Fruit fly (Drosophila melanogaster) whole organism, embryonic: ENCODE results near the gene Lcp65Aa.

ENCODE experiments used
- Awh ChIP-seq: fragments of 200-800 bp; sonication (Bioruptor generic); IDR thresholded peaks from 2 replicates; pipeline ENCODE4, ENCODE4 v1.3.6; 2022; ENCODE audit warnings: missing biosample characterization, missing genetic modification characterization
- CG11696 ChIP-seq: fragments of 200-800 bp; sonication (Bioruptor generic); IDR thresholded peaks from 2 replicates; pipeline ENCODE4 v1.3.6; 2022; ENCODE audit warnings: missing biosample characterization, missing genetic modification characterization
- CG12299 ChIP-seq: fragments of 200-800 bp; sonication (Bioruptor generic); optimal IDR thresholded peaks from 2 replicates; lab custom pipeline; 2018; ENCODE audit warnings: missing biosample characterization, mild to moderate bottlenecking, missing genetic modification characterization
- CG1233 ChIP-seq: fragments of 200-800 bp; sonication (Bioruptor generic); optimal IDR thresholded peaks from 4 replicates; lab custom pipeline; 2018; ENCODE audit warnings: missing biosample characterization, mild to moderate bottlenecking, missing genetic modification characterization
- CG13123 ChIP-seq: fragments of 200-800 bp; sonication (Bioruptor generic); optimal IDR thresholded peaks from 2 replicates; lab custom pipeline; 2016; ENCODE audit warnings: missing biosample characterization, missing genetic modification characterization
- CG14710 ChIP-seq: fragments of 200-800 bp; sonication (Bioruptor generic); optimal IDR thresholded peaks from 3 replicates; lab custom pipeline; 2019; ENCODE audit warnings: missing biosample characterization, mild to moderate bottlenecking, missing genetic modification characterization, moderate library complexity
- CG15479 ChIP-seq: fragments of 200-800 bp; sonication (Bioruptor generic); optimal IDR thresholded peaks from 3 replicates; lab custom pipeline; 2019; ENCODE audit warnings: missing biosample characterization, mild to moderate bottlenecking, missing genetic modification characterization, moderate library complexity
- CG1603 ChIP-seq: fragments of 200-800 bp; sonication (Bioruptor generic); optimal IDR thresholded peaks from 2 replicates; lab custom pipeline; 2019; ENCODE audit warnings: missing biosample characterization, mild to moderate bottlenecking, missing genetic modification characterization, moderate library complexity
- CG17359 ChIP-seq: fragments of 200-800 bp; sonication (Bioruptor generic); optimal IDR thresholded peaks from 3 replicates; lab custom pipeline; 2018; ENCODE audit warnings: missing biosample characterization, mild to moderate bottlenecking, missing genetic modification characterization, moderate library complexity
- CG17912 ChIP-seq: fragments of 200-800 bp; sonication (Bioruptor generic); optimal IDR thresholded peaks from 2 replicates; lab custom pipeline; 2018; ENCODE audit warnings: missing biosample characterization, mild to moderate bottlenecking, missing genetic modification characterization
- CG1792 ChIP-seq: fragments of 200-800 bp; sonication (Bioruptor generic); optimal IDR thresholded peaks from 2 replicates; lab custom pipeline; 2016; ENCODE audit warnings: missing biosample characterization, missing genetic modification characterization
- CG1832 ChIP-seq: fragments of 200-800 bp; sonication (Bioruptor generic); optimal IDR thresholded peaks from 2 replicates; lab custom pipeline; 2017; ENCODE audit warnings: missing biosample characterization, mild to moderate bottlenecking, missing genetic modification characterization, inconsistent platforms
- CG3065 ChIP-seq: fragments of 200-800 bp; sonication (Bioruptor generic); optimal IDR thresholded peaks from 2 replicates; lab custom pipeline; 2016; ENCODE audit warnings: missing biosample characterization, missing genetic modification characterization
- CG31388 ChIP-seq: fragments of 200-800 bp; sonication (Bioruptor generic); optimal IDR thresholded peaks from 2 replicates; lab custom pipeline; 2016; ENCODE audit warnings: missing biosample characterization, missing genetic modification characterization
- CG32772 ChIP-seq: fragments of 200-800 bp; sonication (Bioruptor generic); IDR thresholded peaks from 2 replicates; pipeline ENCODE4 v1.3.6; 2022; ENCODE audit warnings: missing biosample characterization, missing genetic modification characterization
- CG3726 ChIP-seq: fragments of 200-800 bp; sonication (Bioruptor generic); IDR thresholded peaks from 3 replicates; pipeline ENCODE4, ENCODE4 v1.3.6; 2022; ENCODE audit warnings: missing biosample characterization, missing genetic modification characterization
- CG43689 ChIP-seq: fragments of 200-800 bp; sonication (Bioruptor generic); IDR thresholded peaks from 2 replicates; pipeline ENCODE4 v1.3.6; 2022; ENCODE audit warnings: missing biosample characterization, missing genetic modification characterization
- CG4404 ChIP-seq: fragments of 200-800 bp; sonication (Bioruptor generic); IDR thresholded peaks from 2 replicates; pipeline ENCODE4 v1.3.6; 2022; ENCODE audit warnings: missing biosample characterization, missing genetic modification characterization
- CG4617 ChIP-seq: fragments of 200-800 bp; sonication (Bioruptor generic); optimal IDR thresholded peaks from 3 replicates; lab custom pipeline; 2016; ENCODE audit warnings: missing biosample characterization, missing genetic modification characterization, borderline replicate concordance
- CG4820 ChIP-seq: fragments of 200-800 bp; sonication (Bioruptor generic); optimal IDR thresholded peaks from 3 replicates; lab custom pipeline; 2016; ENCODE audit warnings: missing biosample characterization, missing genetic modification characterization
- CG5180 ChIP-seq: fragments of 200-800 bp; sonication (Bioruptor generic); optimal IDR thresholded peaks from 3 replicates; lab custom pipeline; 2017; ENCODE audit warnings: missing biosample characterization, missing genetic modification characterization, mild to moderate bottlenecking, moderate library complexity, missing genetic modification reagents
- CG6272 ChIP-seq: fragments of 200-800 bp; sonication (Bioruptor generic); IDR thresholded peaks from 2 replicates; pipeline ENCODE4 v1.3.6; 2022; ENCODE audit warnings: missing biosample characterization, missing genetic modification characterization
- CG6854 ChIP-seq: fragments of 200-800 bp; sonication (Bioruptor generic); optimal IDR thresholded peaks from 3 replicates; lab custom pipeline; 2017; ENCODE audit warnings: missing biosample characterization, mild to moderate bottlenecking, missing genetic modification characterization
- Dp ChIP-seq: fragments of 200-800 bp; sonication (Bioruptor generic); optimal IDR thresholded peaks from 2 replicates; lab custom pipeline; 2018; ENCODE audit warnings: missing biosample characterization, mild to moderate bottlenecking, missing genetic modification characterization, moderate library complexity
- Mad ChIP-seq: fragments of 200-800 bp; sonication (Bioruptor generic); optimal IDR thresholded peaks from 2 replicates; lab custom pipeline; 2016; ENCODE audit warnings: missing biosample characterization, missing genetic modification characterization
- Mes4 ChIP-seq: fragments of 200-800 bp; sonication (Bioruptor generic); optimal IDR thresholded peaks from 2 replicates; lab custom pipeline; 2016; ENCODE audit warnings: missing biosample characterization, missing genetic modification characterization
- NC2β ChIP-seq: fragments of 200-800 bp; sonication (Bioruptor generic); optimal IDR thresholded peaks from 2 replicates; lab custom pipeline; 2016; ENCODE audit warnings: missing biosample characterization, missing genetic modification characterization
- NfI ChIP-seq: fragments of 200-800 bp; sonication (Bioruptor generic); optimal IDR thresholded peaks from 3 replicates; lab custom pipeline; 2018; ENCODE audit warnings: missing biosample characterization, mild to moderate bottlenecking, missing genetic modification characterization, moderate library complexity
- Rx ChIP-seq: fragments of 200-800 bp; sonication (Bioruptor generic); IDR thresholded peaks from 2 replicates; pipeline ENCODE4 v1.3.6; 2022; ENCODE audit warnings: missing biosample characterization, missing genetic modification characterization
- Six4 ChIP-seq: fragments of 200-800 bp; sonication (Bioruptor generic); optimal IDR thresholded peaks from 2 replicates; lab custom pipeline; 2016; ENCODE audit warnings: missing biosample characterization, missing genetic modification characterization
- Sry-β ChIP-seq: fragments of 200-800 bp; sonication (Bioruptor generic); optimal IDR thresholded peaks from 2 replicates; lab custom pipeline; 2018; ENCODE audit warnings: missing biosample characterization, mild to moderate bottlenecking, missing genetic modification characterization, moderate library complexity
- ap ChIP-seq: fragments of 200-800 bp; sonication (Bioruptor generic); IDR thresholded peaks from 2 replicates; pipeline ENCODE4 v1.3.6; 2022; ENCODE audit warnings: missing biosample characterization, missing genetic modification characterization
- bigmax ChIP-seq: fragments of 200-800 bp; sonication (Bioruptor generic); optimal IDR thresholded peaks from 2 replicates; lab custom pipeline; 2018; ENCODE audit warnings: missing biosample characterization, mild to moderate bottlenecking, missing genetic modification characterization
- caup ChIP-seq: fragments of 200-800 bp; sonication (Bioruptor generic); optimal IDR thresholded peaks from 3 replicates; lab custom pipeline; 2017; ENCODE audit warnings: missing biosample characterization, mild to moderate bottlenecking, missing genetic modification characterization, moderate library complexity; ENCODE audit not compliant: severe bottlenecking
- cg ChIP-seq: fragments of 200-800 bp; sonication (Bioruptor generic); optimal IDR thresholded peaks from 3 replicates; lab custom pipeline; 2019; ENCODE audit warnings: missing biosample characterization, mild to moderate bottlenecking, missing genetic modification characterization, moderate library complexity
- chn ChIP-seq: fragments of 200-800 bp; sonication (Bioruptor generic); optimal IDR thresholded peaks from 2 replicates; lab custom pipeline; 2016; ENCODE audit warnings: missing biosample characterization, missing genetic modification characterization
- dan ChIP-seq: fragments of 200-800 bp; sonication (Bioruptor generic); IDR thresholded peaks from 2 replicates; pipeline ENCODE4 v1.3.6; 2022; ENCODE audit warnings: missing biosample characterization, missing genetic modification characterization
- esg ChIP-seq: fragments of 200-800 bp; sonication (Bioruptor generic); conservative IDR thresholded peaks from 2 replicates; pipeline ENCODE4 v1.3.6; 2022; ENCODE audit warnings: missing biosample characterization, missing genetic modification characterization
- fd3F ChIP-seq: fragments of 200-800 bp; sonication (Bioruptor generic); optimal IDR thresholded peaks from 2 replicates; lab custom pipeline; 2018; ENCODE audit warnings: missing biosample characterization, mild to moderate bottlenecking, missing genetic modification characterization, moderate library complexity
- ftz-f1 ChIP-seq: fragments of 200-800 bp; sonication (Bioruptor generic); optimal IDR thresholded peaks from 2 replicates; lab custom pipeline; 2016; ENCODE audit warnings: missing biosample characterization, missing genetic modification characterization
- lov ChIP-seq, 2 experiments: fragments of 200-800 bp in 1 of 2; fragments of >200 bp in 1 of 2; sonication (Bioruptor generic) in 1 of 2; IDR thresholded peaks in 1 of 2; optimal IDR thresholded peaks in 1 of 2; 2 replicates in 1 of 2; 3 replicates in 1 of 2; pipeline versions ENCODE4 v1.3.6 to Lab custom; 2017 to 2022; ENCODE audit warnings: missing biosample characterization in 1 of 2, missing genetic modification characterization in 1 of 2
- mld ChIP-seq: fragments of 200-800 bp; sonication (Bioruptor generic); IDR thresholded peaks from 3 replicates; pipeline ENCODE4 v1.3.6; 2022; ENCODE audit warnings: missing biosample characterization, missing genetic modification characterization; ENCODE audit not compliant: partially characterized antibody
- nmo ChIP-seq: fragments of 200-800 bp; sonication (Bioruptor generic); optimal IDR thresholded peaks from 2 replicates; lab custom pipeline; 2018; ENCODE audit warnings: missing biosample characterization, mild to moderate bottlenecking, missing genetic modification characterization, moderate library complexity
- pita ChIP-seq: fragments of 200-800 bp; sonication (Bioruptor generic); optimal IDR thresholded peaks from 2 replicates; lab custom pipeline; 2017; ENCODE audit warnings: missing biosample characterization, mild to moderate bottlenecking, missing genetic modification characterization
- sr ChIP-seq: fragments of 200-800 bp; sonication (Bioruptor generic); IDR thresholded peaks from 3 replicates; pipeline ENCODE4 v1.3.6; 2022; ENCODE audit warnings: missing biosample characterization, missing genetic modification characterization
- stwl ChIP-seq: fragments of 200-800 bp; sonication (Bioruptor generic); optimal IDR thresholded peaks from 3 replicates; lab custom pipeline; 2018; ENCODE audit warnings: missing biosample characterization, mild to moderate bottlenecking, missing genetic modification characterization, moderate library complexity
- vfl ChIP-seq: fragments of 200-800 bp; sonication (Bioruptor generic); optimal IDR thresholded peaks from 2 replicates; lab custom pipeline; 2016; ENCODE audit warnings: missing biosample characterization, missing genetic modification characterization

Gene Lcp65Aa

DNA sequence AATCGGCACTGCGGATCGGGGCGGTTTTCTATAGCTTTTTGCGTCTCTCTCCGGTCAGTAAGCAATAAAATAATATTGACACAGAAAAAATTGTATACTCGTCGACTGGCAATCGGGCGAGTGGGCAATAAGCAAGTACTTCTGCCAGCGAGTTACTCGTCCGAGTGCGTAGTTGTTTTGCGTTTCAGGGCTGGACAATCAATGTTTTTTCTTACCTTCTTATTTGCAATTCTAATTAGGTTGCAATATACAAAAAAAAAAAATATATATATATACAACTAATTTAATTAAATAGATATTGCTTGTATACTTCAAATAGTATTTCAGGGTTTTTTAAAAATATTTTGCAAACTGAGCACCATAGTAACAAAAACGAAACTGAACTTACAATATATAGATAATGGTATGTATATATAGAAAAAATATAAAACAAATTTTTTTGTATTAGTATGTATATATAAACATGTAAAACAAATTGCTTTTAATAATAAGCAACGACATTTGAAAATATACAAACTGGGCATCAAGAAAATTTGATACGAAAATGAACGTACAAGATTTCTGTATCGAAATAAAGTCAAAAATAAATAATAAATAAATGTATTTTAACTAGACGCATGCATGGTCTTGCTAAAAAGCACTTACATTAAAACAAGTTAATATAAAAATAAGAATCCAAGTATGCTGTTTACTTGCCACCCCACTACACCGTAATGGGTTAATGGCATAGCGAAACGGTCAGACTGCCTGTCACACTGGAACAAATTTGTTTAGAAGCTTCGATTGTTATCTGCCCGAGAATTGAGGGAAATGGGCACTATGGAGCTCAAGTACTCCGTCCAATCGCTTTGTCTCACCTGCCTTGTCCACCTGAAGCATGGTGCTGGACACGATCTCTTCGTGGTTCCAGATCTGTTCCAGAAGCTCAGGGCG is 38.2 kb downstream of the Lcp65Aa start, which contains the start of the genes D19A and CG7386 (continued):
- TF ChIP-seq nmo (GFP tag; lab: Kevin White, UChicago), result peak; percentile 21
- TF ChIP-seq dan, result no peak
- TF ChIP-seq CG6854 (GFP tag; lab: Kevin White, UChicago), result no peak
- no peak for TF ChIP-seq CG4404
- TF ChIP-seq sr (GFP tag; lab: Robert Waterston, UW), result 0 out of 3 replicates have a peak, but pooled peaks have one; percentile 8
- TF ChIP-seq pita, result no peak
- no peak for TF ChIP-seq CG17912
- TF ChIP-seq chn (GFP tag; lab: Kevin White, UChicago), result peak; percentile 64
- TF ChIP-seq CG1792 (GFP tag; lab: Kevin White, UChicago), result peak; percentile 16
- no peak for TF ChIP-seq Dp
- TF ChIP-seq Rx (GFP tag; lab: Robert Waterston, UW), result peak; percentile 44; the same call in 1 of the 2 replicates
- TF ChIP-seq vfl (GFP tag; lab: Kevin White, UChicago), result peak; percentile 18
- peak; percentile 7 for TF ChIP-seq CG4617 (GFP tag; lab: Kevin White, UChicago)
- peak; percentile 62 for TF ChIP-seq stwl
- TF ChIP-seq CG3065 (GFP tag; lab: Kevin White, UChicago), result no peak
- TF ChIP-seq Mes4 (GFP tag; lab: Kevin White, UChicago), result no peak
- TF ChIP-seq esg (GFP tag; lab: Robert Waterston, UW), result no peak; the same call in none of the 2 replicates
- no peak for TF ChIP-seq Six4 (GFP tag; lab: Kevin White, UChicago)
- no peak for TF ChIP-seq bigmax (GFP tag; lab: Kevin White, UChicago)
- TF ChIP-seq CG6272 (GFP tag; lab: Robert Waterston, UW), result peak; percentile 57; the same call in 1 of the 2 replicates
- peak; percentile 44 for TF ChIP-seq CG17359 (tag; lab: Kevin White, UChicago)
- TF ChIP-seq ap (GFP tag; lab: Robert Waterston, UW), result no peak
- peak; percentile 13 for TF ChIP-seq CG4820
- TF ChIP-seq ftz-f1 (GFP tag; lab: Kevin White, UChicago), result no peak
- no peak for TF ChIP-seq Awh (GFP tag; lab: Robert Waterston, UW)
- TF ChIP-seq fd3F, result peak; percentile 3
- TF ChIP-seq CG15479 (GFP tag; lab: Kevin White, UChicago), result no peak
- no peak for TF ChIP-seq Sry-β
- TF ChIP-seq CG1603 (tag; lab: Kevin White, UChicago), result peak; percentile 59
- peak; percentile 46; the same call in 1 of the 2 replicates for TF ChIP-seq CG32772 (GFP tag; lab: Robert Waterston, UW)
- TF ChIP-seq caup, result peak; percentile 49
- no peak for TF ChIP-seq lov (optimal IDR thresholded peaks at IDR 0.05; lab: Kevin White, UChicago)
- TF ChIP-seq lov (GFP tag; IDR thresholded peaks at IDR 0.05; lab: Robert Waterston, UW), result peak; percentile 31; the same call in 1 of the 3 replicates
- peak; percentile 31 for TF ChIP-seq NC2β (GFP tag; lab: Kevin White, UChicago)
- no peak for TF ChIP-seq CG12299 (tag; lab: Kevin White, UChicago)
- peak; percentile 16 for TF ChIP-seq Mad (GFP tag; lab: Kevin White, UChicago)
- peak; percentile 41 for TF ChIP-seq CG1233 (GFP tag; lab: Kevin White, UChicago)
- peak; percentile 29 for TF ChIP-seq CG5180 (GFP tag; lab: Kevin White, UChicago)
- TF ChIP-seq CG11696, result peak; percentile 38
- TF ChIP-seq cg, result peak; percentile 24
- TF ChIP-seq CG43689 (GFP tag; lab: Robert Waterston, UW), result 0 out of 2 replicates have a peak, but pooled peaks have one; percentile 9
- TF ChIP-seq CG31388 (GFP tag; lab: Kevin White, UChicago), result no peak
- TF ChIP-seq NfI, result peak; percentile 45
- no peak for TF ChIP-seq mld
- TF ChIP-seq CG3726 (GFP tag; lab: Robert Waterston, UW), result 0 out of 3 replicates have a peak, but pooled peaks have one; percentile 22
- no peak for TF ChIP-seq CG1832 (GFP tag; lab: Kevin White, UChicago)
- no peak for TF ChIP-seq CG13123 (GFP tag; lab: Kevin White, UChicago)
- peak; percentile 47 for TF ChIP-seq CG14710
